Fruit fly (Drosophila melanogaster): ENCODE results near the gene SmB.

SmB gene

DNA sequence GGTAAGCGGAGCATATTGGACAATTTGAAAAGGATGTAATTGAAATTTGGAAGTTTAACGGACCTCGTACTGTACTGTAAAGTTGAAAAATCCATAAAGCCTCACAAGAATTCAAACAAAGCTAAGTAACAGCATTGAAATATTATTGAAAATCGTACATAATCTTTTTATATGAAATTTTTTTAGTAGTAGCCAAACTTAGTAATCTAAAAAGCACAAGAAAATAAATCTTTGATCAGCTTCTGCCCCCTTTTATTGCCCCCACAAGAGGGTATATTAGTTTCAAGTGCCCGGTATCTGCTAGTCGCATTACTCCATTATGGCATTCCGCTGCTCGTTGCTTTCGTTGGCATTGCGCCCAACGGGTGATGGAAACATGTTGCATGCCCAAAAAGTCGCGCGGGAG is 40.4 kb upstream of the SmB start (continued):
- TF ChIP-seq PHDP (tag; optimal IDR thresholded peaks at IDR 0.05) (peak; percentile 13), CG12659 (GFP tag; optimal IDR thresholded peaks at IDR 0.05) (peak; percentile 57), CG9727 (GFP tag; optimal IDR thresholded peaks at IDR 0.05) (peak; percentile 72), kay (GFP tag; optimal IDR thresholded peaks at IDR 0.05) (peak; percentile 45), CG9797 (GFP tag; optimal IDR thresholded peaks at IDR 0.05) (no peak), D19B (GFP tag; optimal IDR thresholded peaks at IDR 0.05) (peak; percentile 84), nerfin-2 (GFP tag; IDR thresholded peaks at IDR 0.05; ENCODE audit: partially characterized antibody) (no peak), amos (GFP tag; IDR thresholded peaks at IDR 0.05; ENCODE audit: partially characterized antibody) (no peak), Fer3 (tag; optimal IDR thresholded peaks at IDR 0.05) (peak; percentile 40), CG2116 (GFP tag; optimal IDR thresholded peaks at IDR 0.05) (peak; percentile 21), NK7.1 (GFP tag; optimal IDR thresholded peaks at IDR 0.05) (peak; percentile 12), CG10543 (GFP tag; optimal IDR thresholded peaks at IDR 0.05) (no peak), jigr1 (GFP tag; IDR thresholded peaks at IDR 0.05) (0 out of 3 replicates have a peak, but pooled peaks have one; percentile 46), ham (GFP tag; IDR thresholded peaks at IDR 0.05) (no peak), bsh (GFP tag; optimal IDR thresholded peaks at IDR 0.05) (peak in 1 of 2 experiments; percentile 52), CG13775 (GFP tag; optimal IDR thresholded peaks at IDR 0.05) (peak; percentile 62), inv (GFP tag; IDR thresholded peaks at IDR 0.05; ENCODE audit: partially characterized antibody) (no peak), NC2β (GFP tag; optimal IDR thresholded peaks at IDR 0.05) (peak; percentile 6), onecut (GFP tag; IDR thresholded peaks at IDR 0.05) (0 out of 2 replicates have a peak, but pooled peaks have one; percentile 15), al (GFP tag; IDR thresholded peaks at IDR 0.05) (peak; percentile 4; the same call in 1 of the 2 replicates), Hsf (GFP tag; optimal IDR thresholded peaks at IDR 0.05) (peak; percentile 57), CG12236 (GFP tag; optimal IDR thresholded peaks at IDR 0.05) (no peak), MBD-R2 (GFP tag; IDR thresholded peaks at IDR 0.05) (no peak), HLH4C (GFP tag; IDR thresholded peaks at IDR 0.05; ENCODE audit: partially characterized antibody) (peak; percentile 52; the same call in 1 of the 3 replicates), CG10274 (GFP tag; optimal IDR thresholded peaks at IDR 0.05) (peak; percentile 28), gsb-n (tag; optimal IDR thresholded peaks at IDR 0.05) (peak; percentile 6), CG15269 (tag; optimal IDR thresholded peaks at IDR 0.05) (no peak), CG31224 (GFP tag; IDR thresholded peaks at IDR 0.05) (no peak), Scr (GFP tag; IDR thresholded peaks at IDR 0.05; ENCODE audit: partially characterized antibody) (no peak), B-H2 (GFP tag; optimal IDR thresholded peaks at IDR 0.05) (no peak), Mrtf (GFP tag; IDR thresholded peaks at IDR 0.05) (0 out of 3 replicates have a peak, but pooled peaks have one; percentile 46), Side (GFP tag; optimal IDR thresholded peaks at IDR 0.05) (no peak), CG1024 (GFP tag; IDR thresholded peaks at IDR 0.05) (no peak), CG6254 (GFP tag; optimal IDR thresholded peaks at IDR 0.05) (peak; percentile 65), Jarid2 (GFP tag; optimal IDR thresholded peaks at IDR 0.05) (peak; percentile 43), CG17568 (GFP tag; optimal IDR thresholded peaks at IDR 0.05) (no peak), yki (optimal IDR thresholded peaks at IDR 0.05) (no peak), CG16813 (GFP tag; IDR thresholded peaks at IDR 0.05; ENCODE audit: partially characterized antibody) (no peak), Neu2 (GFP tag; optimal IDR thresholded peaks at IDR 0.05; ENCODE audit: borderline replicate concordance) (no peak), HmgZ (tag; optimal IDR thresholded peaks at IDR 0.05) (no peak), CG8478 (optimal IDR thresholded peaks at IDR 0.05) (no peak), CG14050 (GFP tag; IDR thresholded peaks at IDR 0.05) (no peak), abd-A (tag; optimal IDR thresholded peaks at IDR 0.05) (no peak), dan (GFP tag; IDR thresholded peaks at IDR 0.05) (0 out of 2 replicates have a peak, but pooled peaks have one; percentile 24), Lhr (GFP tag; optimal IDR thresholded peaks at IDR 0.05) (peak; percentile 16), CG10267 (tag; optimal IDR thresholded peaks at IDR 0.05) (peak; percentile 58), Oaz (GFP tag; IDR thresholded peaks at IDR 0.05) (peak; percentile 31; the same call in 1 of the 2 replicates), Asciz (GFP tag; optimal IDR thresholded peaks at IDR 0.05) (peak; percentile 63), so (GFP tag; IDR thresholded peaks at IDR 0.05) (0 out of 3 replicates have a peak, but pooled peaks have one; percentile 11), cas (GFP tag; IDR thresholded peaks at IDR 0.05) (no peak)
